Worm (Caenorhabditis elegans): ENCODE data around the gene Y57G7A.1.

Gene Y57G7A.1

ce11 chrII:1320412-1320811 lies 22.1 kb downstream of the Y57G7A.1 start (continued):
- TF ChIP-seq sox-2 (GFP tag; IDR thresholded peaks at IDR 0.05), result peak; percentile 7; the same call in 1 of the 2 replicates
- TF ChIP-seq pha-2 (tag; optimal IDR thresholded peaks at IDR 0.05), result peak; percentile 60
- peak; percentile 20 for TF ChIP-seq lin-11 (tag; optimal IDR thresholded peaks at IDR 0.05)
- peak; percentile 15 for TF ChIP-seq odd-2 (tag; optimal IDR thresholded peaks at IDR 0.05)
- peak; percentile 74 for TF ChIP-seq pax-1 (tag; optimal IDR thresholded peaks at IDR 0.05)
- TF ChIP-seq fax-1 (tag; optimal IDR thresholded peaks at IDR 0.05), result no peak
- peak; percentile 90 for TF ChIP-seq dve-1 (tag; optimal IDR thresholded peaks at IDR 0.05)
- TF ChIP-seq gmeb-2 (tag; optimal IDR thresholded peaks at IDR 0.05), result peak; percentile 74
- peak; percentile 72 for TF ChIP-seq unc-42 (tag; optimal IDR thresholded peaks at IDR 0.05)
- TF ChIP-seq tbx-2 (tag; optimal IDR thresholded peaks at IDR 0.05), result peak; percentile 91
- TF ChIP-seq ceh-14 (tag; optimal IDR thresholded peaks at IDR 0.05), result peak; percentile 73
- no peak for TF ChIP-seq hlh-8 (tag; optimal IDR thresholded peaks at IDR 0.05)
- peak; percentile 11 for TF ChIP-seq C08G9.2 (tag; optimal IDR thresholded peaks at IDR 0.05)
- TF ChIP-seq ceh-19 (GFP tag; optimal IDR thresholded peaks at IDR 0.05), result peak; percentile 78
- TF ChIP-seq rnt-1 (tag; optimal IDR thresholded peaks at IDR 0.05), result peak; percentile 90
- TF ChIP-seq dmd-4 (tag; optimal IDR thresholded peaks at IDR 0.05; ENCODE audit: borderline replicate concordance), result no peak
- TF ChIP-seq unc-3 (GFP tag; conservative IDR thresholded peaks at IDR 0.05), result no peak
- TF ChIP-seq unc-3 (tag; optimal IDR thresholded peaks at IDR 0.05), result no peak
- no peak for TF ChIP-seq fkh-10 (GFP tag; optimal IDR thresholded peaks at IDR 0.05)
- TF ChIP-seq K02D7.2 (tag; optimal IDR thresholded peaks at IDR 0.05), result no peak
- TF ChIP-seq unc-55 (GFP tag; optimal IDR thresholded peaks at IDR 0.05), result peak; percentile 82
- TF ChIP-seq zip-5 (tag; optimal IDR thresholded peaks at IDR 0.05), result no peak
- TF ChIP-seq K09A11.1 (tag; optimal IDR thresholded peaks at IDR 0.05; ENCODE audit: insufficient read depth), result peak; percentile 24
- TF ChIP-seq pha-4 (tag; optimal IDR thresholded peaks at IDR 0.05), result no peak
- peak; percentile 81 for TF ChIP-seq ceh-30 (tag; optimal IDR thresholded peaks at IDR 0.05)
- peak; percentile 61 for TF ChIP-seq ama-1 (optimal IDR thresholded peaks at IDR 0.05)
- TF ChIP-seq ttx-3 (tag; optimal IDR thresholded peaks at IDR 0.05), result peak; percentile 51

- TF ChIP-seq elt-2 (tag; optimal IDR thresholded peaks at IDR 0.05) (peak; percentile 29), ceh-45 (GFP tag; IDR thresholded peaks at IDR 0.05) (no peak), pat-9 (tag; optimal IDR thresholded peaks at IDR 0.05) (no peak), ceh-48 (tag; optimal IDR thresholded peaks at IDR 0.05) (peak; percentile 0), sox-2 (GFP tag; IDR thresholded peaks at IDR 0.05) (no peak)
Measured at ce11 chrII:1320987-1321807, 22.9 kb downstream of the Y57G7A.1 start, which contains the start of gene vig-1. TSS of gene vig-1 (plus strand) at chrII:1321037.

- TF ChIP-seq elt-4 (tag; optimal IDR thresholded peaks at IDR 0.05) (no peak), unc-42 (tag; optimal IDR thresholded peaks at IDR 0.05) (no peak)
Measured at ce11 chrII:1322283-1323173, 24.3 kb downstream of the Y57G7A.1 start.

ce11 chrII:1323190-1323651 lies 25.0 kb downstream of the Y57G7A.1 start:
- TF ChIP-seq unc-86 (tag; optimal IDR thresholded peaks at IDR 0.05) (peak; percentile 15), che-1 (tag; optimal IDR thresholded peaks at IDR 0.05) (peak; percentile 20), pha-4 (tag; optimal IDR thresholded peaks at IDR 0.05) (no peak), ceh-48 (tag; optimal IDR thresholded peaks at IDR 0.05) (peak; percentile 70), nfya-1 (tag; optimal IDR thresholded peaks at IDR 0.05) (peak; percentile 7), ceh-31 (tag; optimal IDR thresholded peaks at IDR 0.05) (peak; percentile 50), sdc-2 (tag; optimal IDR thresholded peaks at IDR 0.05) (no peak), ceh-14 (tag; optimal IDR thresholded peaks at IDR 0.05) (peak; percentile 99), tbx-7 (tag; optimal IDR thresholded peaks at IDR 0.05) (no peak), unc-42 (tag; optimal IDR thresholded peaks at IDR 0.05) (peak; percentile 89), fax-1 (tag; optimal IDR thresholded peaks at IDR 0.05) (no peak), lin-11 (tag; optimal IDR thresholded peaks at IDR 0.05) (no peak), ceh-24 (tag; optimal IDR thresholded peaks at IDR 0.05) (no peak), tbx-2 (tag; optimal IDR thresholded peaks at IDR 0.05) (peak; percentile 17), T23F11.4 (GFP tag; optimal IDR thresholded peaks at IDR 0.05) (no peak), hlh-13 (GFP tag; optimal IDR thresholded peaks at IDR 0.05) (no peak)
